Worm (Caenorhabditis elegans) whole organism, L4 larva: ENCODE measurements around the gene nck-1.
A peak's percentile ranks its signal among the peaks of the same experiment; 100 is the strongest.

Source experiments
- F10B5.3 ChIP-seq: sonication (generic microtip); optimal IDR thresholded peaks from 2 replicates; lab custom pipeline; 2016; ENCODE audit warnings: mild to moderate bottlenecking, missing genetic modification characterization, missing compliant biosample characterization
- F44E2.7 ChIP-seq: fragments of 200-800 bp; sonication (Bioruptor generic); IDR thresholded peaks from 2 replicates; pipeline ENCODE4 v2.1.2; 2022; ENCODE audit warnings: missing genetic modification characterization, missing compliant biosample characterization
- R02D3.7 ChIP-seq: fragments of 150-350 bp; sonication (generic microtip); optimal IDR thresholded peaks from 3 replicates; lab custom pipeline; 2014; ENCODE audit warnings: missing biosample characterization, missing genetic modification characterization
- T26A8.4 ChIP-seq: fragments of 200-800 bp; sonication (Bioruptor generic); IDR thresholded peaks from 2 replicates; pipeline ENCODE4 v1.3.6; 2022; ENCODE audit warnings: missing genetic modification characterization, missing compliant biosample characterization
- Y105C5A.15 ChIP-seq: fragments of 200-800 bp; sonication (Bioruptor generic); IDR thresholded peaks from 2 replicates; pipeline ENCODE4 v1.3.6; 2022; ENCODE audit warnings: missing genetic modification characterization, missing compliant biosample characterization
- aha-1 ChIP-seq: fragments of 150-350 bp; peaks from one replicate; lab custom pipeline; 2014; ENCODE audit warnings: missing biosample characterization, missing genetic modification characterization
- aly-2 ChIP-seq: sonication (generic microtip); optimal IDR thresholded peaks from 2 replicates; lab custom pipeline; 2018; ENCODE audit warnings: missing biosample characterization, missing genetic modification characterization
- ama-1 ChIP-seq: fragments of 150-350 bp; optimal IDR thresholded peaks from 2 replicates; lab custom pipeline; 2014; ENCODE audit warnings: inconsistent platforms, mixed read lengths
- arid-1 ChIP-seq: fragments of 200-800 bp; sonication (Bioruptor generic); conservative IDR thresholded peaks from 2 replicates; pipeline ENCODE4 v1.3.6; 2022; ENCODE audit warnings: missing genetic modification reagents, missing genetic modification characterization, missing compliant biosample characterization
- attf-4 ChIP-seq: sonication (generic microtip); optimal IDR thresholded peaks from 3 replicates; lab custom pipeline; 2017; ENCODE audit warnings: missing biosample characterization, missing genetic modification characterization
- ceh-20 ChIP-seq: fragments of 200-800 bp; sonication (Bioruptor generic); IDR thresholded peaks from 2 replicates; pipeline ENCODE4 v1.3.6; 2022; ENCODE audit warnings: missing genetic modification reagents, missing genetic modification characterization, missing compliant biosample characterization
- ceh-28 ChIP-seq: fragments of 150-350 bp; optimal IDR thresholded peaks from 2 replicates; lab custom pipeline; 2014; ENCODE audit warnings: missing biosample characterization, missing genetic modification reagents, missing genetic modification characterization
- ceh-32 ChIP-seq: sonication (generic microtip); optimal IDR thresholded peaks from 2 replicates; lab custom pipeline; 2016; ENCODE audit warnings: mild to moderate bottlenecking, missing genetic modification characterization, missing compliant biosample characterization; ENCODE audit not compliant: poor library complexity
- ceh-62 ChIP-seq: sonication (generic microtip); optimal IDR thresholded peaks from 2 replicates; lab custom pipeline; 2017; ENCODE audit warnings: missing biosample characterization, missing genetic modification characterization
- ces-1 ChIP-seq: fragments of 150-350 bp; sonication (generic microtip); optimal IDR thresholded peaks from 4 replicates; lab custom pipeline; 2014; ENCODE audit warnings: missing biosample characterization, missing genetic modification reagents, missing genetic modification characterization
- daf-16 ChIP-seq, 3 experiments: sonication (generic microtip); optimal IDR thresholded peaks; 2 replicates each; lab custom pipeline; 2016 to 2017; ENCODE audit warnings: missing genetic modification characterization in 3 of 3, missing genetic modification reagents in 3 of 3, mild to moderate bottlenecking in 2 of 3, missing compliant biosample characterization in 2 of 3, missing biosample characterization in 1 of 3, moderate library complexity in 1 of 3
- duxl-1 ChIP-seq: sonication (generic microtip); optimal IDR thresholded peaks from 2 replicates; lab custom pipeline; 2016; ENCODE audit warnings: mild to moderate bottlenecking, missing genetic modification characterization, moderate library complexity, missing compliant biosample characterization; ENCODE audit not compliant: poor library complexity
- dve-1 ChIP-seq: sonication (generic microtip); optimal IDR thresholded peaks from 2 replicates; lab custom pipeline; 2017; ENCODE audit warnings: antibody characterized with exemption, mild to moderate bottlenecking, missing genetic modification characterization, missing compliant biosample characterization; ENCODE audit not compliant: insufficient read depth
- egl-27 ChIP-seq: sonication (generic microtip); optimal IDR thresholded peaks from 3 replicates; lab custom pipeline; 2017; ENCODE audit warnings: missing biosample characterization, missing genetic modification reagents, missing genetic modification characterization
- fkh-10 ChIP-seq: fragments of 150-350 bp; optimal IDR thresholded peaks from 2 replicates; lab custom pipeline; 2014; ENCODE audit warnings: missing biosample characterization, missing genetic modification reagents, missing genetic modification characterization
- fos-1 ChIP-seq: fragments of 150-350 bp; optimal IDR thresholded peaks from 2 replicates; lab custom pipeline; 2014; ENCODE audit warnings: missing biosample characterization, missing genetic modification characterization
- gei-8 ChIP-seq: fragments of 200-800 bp; sonication (Bioruptor generic); optimal IDR thresholded peaks from 2 replicates; lab custom pipeline; 2018; ENCODE audit warnings: mild to moderate bottlenecking, missing genetic modification characterization, missing compliant biosample characterization
- hlh-11 ChIP-seq: fragments of 200-800 bp; sonication (Bioruptor generic); optimal IDR thresholded peaks from 2 replicates; lab custom pipeline; 2018; ENCODE audit warnings: mild to moderate bottlenecking, missing genetic modification characterization, missing compliant biosample characterization
- hlh-30 ChIP-seq: sonication (generic microtip); optimal IDR thresholded peaks from 2 replicates; lab custom pipeline; 2017; ENCODE audit warnings: antibody characterized with exemption, mild to moderate bottlenecking, missing genetic modification characterization, missing compliant biosample characterization; ENCODE audit not compliant: insufficient read depth
- lin-15B ChIP-seq: fragments of 150-350 bp; sonication (generic microtip); optimal IDR thresholded peaks from 3 replicates; lab custom pipeline; 2014; ENCODE audit warnings: missing biosample characterization, missing genetic modification characterization
- lin-29 ChIP-seq: fragments of 200-800 bp; sonication (Bioruptor generic); IDR thresholded peaks from 2 replicates; pipeline ENCODE4 v1.3.6; 2022; ENCODE audit warnings: missing genetic modification reagents, missing genetic modification characterization, missing compliant biosample characterization
- lin-38 ChIP-seq: fragments of 200-800 bp; sonication (Bioruptor generic); IDR thresholded peaks from 2 replicates; pipeline ENCODE4 v1.3.6; 2022; ENCODE audit warnings: missing genetic modification reagents, missing genetic modification characterization, missing compliant biosample characterization
- madf-5 ChIP-seq, 2 experiments: fragments of 200-800 bp; sonication (Bioruptor generic); IDR thresholded peaks; 2 replicates each; pipeline ENCODE4 v1.3.6; 2022; ENCODE audit warnings: missing compliant biosample characterization in 2 of 2, missing genetic modification characterization in 2 of 2
- madf-9 ChIP-seq: fragments of 200-800 bp; sonication (Bioruptor generic); conservative IDR thresholded peaks from 2 replicates; pipeline ENCODE4 v1.3.6; 2022; ENCODE audit warnings: missing genetic modification reagents, missing genetic modification characterization, missing compliant biosample characterization
- mdl-1 ChIP-seq, 2 experiments: fragments of 150-350 bp in 1 of 2; sonication (generic microtip) in 1 of 2; optimal IDR thresholded peaks; 2 replicates each; lab custom pipeline; 2014 to 2017; ENCODE audit warnings: missing biosample characterization in 2 of 2, missing genetic modification characterization in 2 of 2
- mxl-2 ChIP-seq: fragments of 200-800 bp; sonication (Bioruptor generic); conservative IDR thresholded peaks from 2 replicates; pipeline ENCODE4 v1.3.6; 2022; ENCODE audit warnings: missing genetic modification reagents, missing genetic modification characterization, missing compliant biosample characterization
- mxl-3 ChIP-seq: fragments of 200-800 bp; sonication (Bioruptor generic); optimal IDR thresholded peaks from 2 replicates; lab custom pipeline; 2018; ENCODE audit warnings: mild to moderate bottlenecking, missing genetic modification characterization, missing compliant biosample characterization
- nhr-10 ChIP-seq: fragments of 150-350 bp; optimal IDR thresholded peaks from 2 replicates; lab custom pipeline; 2014; ENCODE audit warnings: missing biosample characterization, missing genetic modification characterization
- nhr-102 ChIP-seq: sonication (generic microtip); optimal IDR thresholded peaks from 2 replicates; lab custom pipeline; 2016; ENCODE audit warnings: mild to moderate bottlenecking, missing genetic modification characterization, moderate library complexity, missing compliant biosample characterization
- nhr-11 ChIP-seq: fragments of 150-350 bp; optimal IDR thresholded peaks from 2 replicates; lab custom pipeline; 2014; ENCODE audit warnings: missing biosample characterization, missing genetic modification characterization
- nhr-28 ChIP-seq: fragments of 150-350 bp; optimal IDR thresholded peaks from 2 replicates; lab custom pipeline; 2014; ENCODE audit warnings: missing biosample characterization, missing genetic modification characterization
- nhr-41 ChIP-seq: fragments of 200-800 bp; sonication (Bioruptor generic); IDR thresholded peaks from 2 replicates; pipeline ENCODE4 v1.3.6; 2022; ENCODE audit warnings: missing genetic modification reagents, missing genetic modification characterization, missing compliant biosample characterization
- nhr-42 ChIP-seq: fragments of 200-800 bp; sonication (Bioruptor generic); IDR thresholded peaks from 2 replicates; pipeline ENCODE4 v1.3.6; 2022; ENCODE audit warnings: missing genetic modification characterization, missing compliant biosample characterization
- nhr-6 ChIP-seq: fragments of 150-350 bp; optimal IDR thresholded peaks from 2 replicates; lab custom pipeline; 2014; ENCODE audit warnings: missing biosample characterization, missing genetic modification characterization
- pqm-1 ChIP-seq: sonication (generic microtip); optimal IDR thresholded peaks from 2 replicates; lab custom pipeline; 2017; ENCODE audit warnings: missing biosample characterization, missing genetic modification characterization
- set-16 ChIP-seq: fragments of 200-800 bp; sonication (Bioruptor generic); IDR thresholded peaks from 2 replicates; pipeline ENCODE4 v1.3.6; 2022; ENCODE audit warnings: missing genetic modification reagents, missing genetic modification characterization, missing compliant biosample characterization
- skn-1 ChIP-seq: fragments of 150-350 bp; optimal IDR thresholded peaks from 2 replicates; lab custom pipeline; 2014; ENCODE audit warnings: missing biosample characterization, missing genetic modification characterization
- spr-3 ChIP-seq: fragments of 200-800 bp; sonication (Bioruptor generic); optimal IDR thresholded peaks from 2 replicates; lab custom pipeline; 2018; ENCODE audit warnings: mild to moderate bottlenecking, missing genetic modification characterization, missing compliant biosample characterization
- unc-62 ChIP-seq, 3 experiments: fragments of 150-350 bp in 1 of 3; sonication (generic microtip); optimal IDR thresholded peaks in 2 of 3; peaks in 1 of 3; 1 replicate in 1 of 3; 2 replicates in 2 of 3; lab custom pipeline; 2014 to 2017; ENCODE audit warnings: missing biosample characterization in 3 of 3, missing genetic modification characterization in 3 of 3, missing genetic modification reagents in 3 of 3, missing genotype in 1 of 3
- zip-2 ChIP-seq: fragments of 150-350 bp; optimal IDR thresholded peaks from 2 replicates; lab custom pipeline; 2014; ENCODE audit warnings: missing biosample characterization, missing genetic modification characterization
- ztf-11 ChIP-seq: fragments of 150-350 bp; optimal IDR thresholded peaks from 2 replicates; lab custom pipeline; 2014; ENCODE audit warnings: missing biosample characterization, missing genetic modification characterization

nck-1 gene

ce11 chrX:4136547-4137311 lies 16.5 kb downstream of the nck-1 start:
- TF ChIP-seq T26A8.4, result 0 out of 2 replicates have a peak, but pooled peaks have one; percentile 8
- TF ChIP-seq R02D3.7 (tag; lab: Kevin White, UChicago), result no peak
- TF ChIP-seq daf-16 (GFP tag; optimal IDR thresholded peaks at IDR 0.05; lab: Kevin White, UChicago), result no peak
- peak; percentile 53 for TF ChIP-seq daf-16 (tag; optimal IDR thresholded peaks at IDR 0.05; lab: Kevin White, UChicago)
- peak in 1 of 2 experiments; percentile 43 for TF ChIP-seq mdl-1 (tag; optimal IDR thresholded peaks at IDR 0.05; lab: Kevin White, UChicago)
- TF ChIP-seq madf-5 (GFP tag; IDR thresholded peaks at IDR 0.05; lab: Robert Waterston, UW), result no peak
- TF ChIP-seq lin-38 (GFP tag; lab: Robert Waterston, UW), result no peak; the same call in 1 of the 2 replicates
- TF ChIP-seq nhr-42 (GFP tag; lab: Robert Waterston, UW), result 0 out of 2 replicates have a peak, but pooled peaks have one; percentile 17
- TF ChIP-seq Y105C5A.15, result no peak
- TF ChIP-seq hlh-30, result peak; percentile 63
- TF ChIP-seq skn-1, result no peak
- TF ChIP-seq zip-2 (tag; lab: Kevin White, UChicago), result no peak
- peak; percentile 93 for TF ChIP-seq aha-1
- peak; percentile 12 for TF ChIP-seq hlh-11 (tag; lab: Kevin White, UChicago)
- peak; percentile 46 for TF ChIP-seq mxl-3 (GFP tag; lab: Kevin White, UChicago)
- no peak for TF ChIP-seq ama-1 (lab: Kevin White, UChicago)

DNA sequence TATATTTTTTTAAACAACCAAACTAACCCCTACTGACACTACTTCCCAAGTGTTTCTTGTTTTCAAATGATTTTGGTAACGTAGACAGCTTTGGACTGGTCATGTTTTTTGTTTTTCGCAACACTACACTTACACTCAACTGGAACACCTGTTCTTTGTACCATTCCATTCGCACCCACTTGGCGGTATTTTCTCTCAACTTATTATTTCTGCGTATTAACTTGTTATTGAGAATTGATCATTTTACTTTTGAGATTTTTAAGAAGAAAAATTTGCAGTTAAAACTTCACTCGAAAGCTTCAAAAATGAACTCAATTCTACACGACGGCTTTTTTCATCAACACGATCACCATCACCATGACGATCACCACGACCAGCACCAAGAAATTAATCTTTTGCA lies 18.4 kb downstream of the nck-1 start, which contains the start of gene ZK470.2:
ZK470.2 (plus strand) TSS at position 301 of the 400 bp plus-strand sequence.
- peak in 1 of 2 experiments; percentile 72 for TF ChIP-seq unc-62 (GFP tag; optimal IDR thresholded peaks at IDR 0.05 in 1 of 2; lab: Kevin White, UChicago)
- TF ChIP-seq unc-62 (tag; optimal IDR thresholded peaks at IDR 0.05; lab: Kevin White, UChicago), result no peak
- TF ChIP-seq aly-2 (tag; lab: Kevin White, UChicago), result no peak

DNA sequence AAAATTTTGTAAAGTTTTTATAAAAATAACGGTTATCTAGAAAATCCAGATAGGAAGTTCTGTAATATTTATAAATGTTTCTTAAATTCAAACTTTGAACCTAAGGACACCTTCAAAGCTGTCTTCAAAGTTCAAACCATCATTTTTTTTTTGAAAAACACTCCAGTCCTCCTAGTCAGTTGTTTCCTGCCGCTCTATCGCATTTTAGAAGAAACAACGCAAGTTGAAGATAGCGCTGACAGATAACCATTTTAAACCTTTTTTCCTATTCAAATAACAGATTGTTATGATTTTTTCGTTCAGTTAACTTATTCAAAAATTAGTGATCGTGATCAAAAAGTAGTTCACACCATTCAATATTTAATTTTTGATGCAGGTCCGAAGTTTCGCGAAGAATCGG lies 19.9 kb downstream of the nck-1 start:
- TF ChIP-seq arid-1 (GFP tag; lab: Robert Waterston, UW), result no peak
- TF ChIP-seq dve-1 (tag; lab: Kevin White, UChicago), result peak; percentile 21
- TF ChIP-seq ceh-32 (tag; lab: Kevin White, UChicago), result no peak
- TF ChIP-seq madf-9, result no peak
- no peak for TF ChIP-seq egl-27 (tag; lab: Kevin White, UChicago)
- TF ChIP-seq set-16 (GFP tag; lab: Robert Waterston, UW), result no peak
- TF ChIP-seq zip-2 (tag; lab: Kevin White, UChicago), result no peak
- no peak for TF ChIP-seq lin-15B
- TF ChIP-seq gei-8 (GFP tag; lab: Kevin White, UChicago), result no peak
- no peak for TF ChIP-seq ces-1 (GFP tag; lab: Kevin White, UChicago)
- TF ChIP-seq spr-3 (GFP tag; lab: Kevin White, UChicago), result no peak
- TF ChIP-seq F44E2.7 (GFP tag; lab: Robert Waterston, UW), result no peak
- no peak for TF ChIP-seq nhr-42 (GFP tag; lab: Robert Waterston, UW)
- TF ChIP-seq ztf-11 (tag; lab: Kevin White, UChicago), result no peak
- no peak for TF ChIP-seq lin-29 (GFP tag; lab: Robert Waterston, UW)
- TF ChIP-seq nhr-10 (tag; lab: Kevin White, UChicago), result no peak
- TF ChIP-seq nhr-11 (tag; lab: Kevin White, UChicago), result no peak
- TF ChIP-seq nhr-41, result no peak
- TF ChIP-seq Y105C5A.15, result no peak
- no peak for TF ChIP-seq ceh-20
- no peak for TF ChIP-seq F10B5.3 (tag; lab: Kevin White, UChicago)
- TF ChIP-seq ceh-62, result no peak
- no peak for TF ChIP-seq mxl-2 (GFP tag; lab: Robert Waterston, UW)
- TF ChIP-seq daf-16 (GFP tag; optimal IDR thresholded peaks at IDR 0.05; lab: Kevin White, UChicago), result no peak
- TF ChIP-seq daf-16 (tag; optimal IDR thresholded peaks at IDR 0.05; lab: Kevin White, UChicago), result peak; percentile 27
- TF ChIP-seq fkh-10 (GFP tag; lab: Kevin White, UChicago), result no peak
- no peak for TF ChIP-seq mdl-1 (tag; optimal IDR thresholded peaks at IDR 0.05; lab: Kevin White, UChicago)
- no peak for TF ChIP-seq nhr-6 (tag; lab: Kevin White, UChicago)
- no peak for TF ChIP-seq ceh-28 (tag; lab: Kevin White, UChicago)
- no peak for TF ChIP-seq fos-1 (tag; lab: Kevin White, UChicago)
- no peak for TF ChIP-seq attf-4 (tag; lab: Kevin White, UChicago)
- peak; percentile 70 for TF ChIP-seq pqm-1
- no peak for TF ChIP-seq duxl-1 (tag; lab: Kevin White, UChicago)
- no peak for TF ChIP-seq nhr-102 (tag; lab: Kevin White, UChicago)
- peak; percentile 37 for TF ChIP-seq nhr-28
